Comparison of ENCODE assay signal across 1 fruit fly cellular context in genomic region chr2L:13881939-13882338, dm6.
TF ChIP-seq lines count a peak whose summit lies in the region.

No protein-coding gene starts in this region.

TF ChIP-seq in whole organism, embryonic, 481 proteins besides CTCF, POLR2A, EP300 and RAD21 (continued from another document):
- TF ChIP-seq Hr51 (GFP tag; optimal IDR thresholded peaks at IDR 0.05; lab: Kevin White, UChicago) (no peak), ro (GFP tag; IDR thresholded peaks at IDR 0.05; lab: Robert Waterston, UW) (no peak), crp (GFP tag; optimal IDR thresholded peaks at IDR 0.05; lab: Kevin White, UChicago) (no peak), CG16813 (GFP tag; IDR thresholded peaks at IDR 0.05; lab: Robert Waterston, UW; ENCODE audit: partially characterized antibody) (no peak), bbx (GFP tag; IDR thresholded peaks at IDR 0.05; lab: Robert Waterston, UW; ENCODE audit: partially characterized antibody) (no peak), CG3847 (GFP tag; IDR thresholded peaks at IDR 0.05; lab: Robert Waterston, UW) (0 out of 2 replicates have a peak, but pooled peaks have one; percentile 14), yki (optimal IDR thresholded peaks at IDR 0.05; lab: Kevin White, UChicago) (no peak), Abd-B (GFP tag; optimal IDR thresholded peaks at IDR 0.05; lab: Kevin White, UChicago) (no peak), sc (optimal IDR thresholded peaks at IDR 0.05; lab: Kevin White, UChicago) (no peak), sc (GFP tag; optimal IDR thresholded peaks at IDR 0.05; lab: Kevin White, UChicago) (no peak), sens (GFP tag; lab: Kevin White, UChicago) (peak; percentile 55), Ada2b (GFP tag; IDR thresholded peaks at IDR 0.05; lab: Robert Waterston, UW) (no peak), Nf-YC (tag; optimal IDR thresholded peaks at IDR 0.05; lab: Kevin White, UChicago) (no peak), CG11695 (GFP tag; IDR thresholded peaks at IDR 0.05; lab: Robert Waterston, UW) (no peak), Rfx (GFP tag; IDR thresholded peaks at IDR 0.05; lab: Robert Waterston, UW) (peak; percentile 34; the same call in 1 of the 2 replicates), CG7556 (GFP tag; optimal IDR thresholded peaks at IDR 0.05; lab: Kevin White, UChicago) (no peak), ato (GFP tag; IDR thresholded peaks at IDR 0.05; lab: Robert Waterston, UW; ENCODE audit: partially characterized antibody) (no peak), org-1 (GFP tag; optimal IDR thresholded peaks at IDR 0.05; lab: Kevin White, UChicago) (no peak), Meics (GFP tag; optimal IDR thresholded peaks at IDR 0.05; lab: Kevin White, UChicago) (peak; percentile 61), CG17568 (GFP tag; optimal IDR thresholded peaks at IDR 0.05; lab: Kevin White, UChicago) (peak; percentile 22), CG1602 (GFP tag; optimal IDR thresholded peaks at IDR 0.05; lab: Kevin White, UChicago) (no peak), CG7987 (GFP tag; optimal IDR thresholded peaks at IDR 0.05; lab: Kevin White, UChicago) (peak; percentile 19), CG3065 (GFP tag; optimal IDR thresholded peaks at IDR 0.05; lab: Kevin White, UChicago) (no peak), Mad (GFP tag; optimal IDR thresholded peaks at IDR 0.05; lab: Kevin White, UChicago) (no peak), tap (tag; optimal IDR thresholded peaks at IDR 0.05; lab: Kevin White, UChicago) (no peak), CG10321 (GFP tag; IDR thresholded peaks at IDR 0.05; lab: Robert Waterston, UW) (no peak), eyg (GFP tag; optimal IDR thresholded peaks at IDR 0.05; lab: Kevin White, UChicago) (peak; percentile 25), Trl (optimal IDR thresholded peaks at IDR 0.05; lab: Kevin White, UChicago) (no peak), Trl (GFP tag; optimal IDR thresholded peaks at IDR 0.05; lab: Kevin White, UChicago) (no peak), vfl (GFP tag; optimal IDR thresholded peaks at IDR 0.05; lab: Kevin White, UChicago) (no peak), CG12236 (GFP tag; optimal IDR thresholded peaks at IDR 0.05; lab: Kevin White, UChicago) (no peak), tgo (GFP tag; IDR thresholded peaks at IDR 0.05; lab: Robert Waterston, UW) (no peak), CG10209 (GFP tag; optimal IDR thresholded peaks at IDR 0.05; lab: Kevin White, UChicago) (peak; percentile 27), Adf1 (GFP tag; IDR thresholded peaks at IDR 0.05; lab: Robert Waterston, UW) (peak; percentile 7; the same call in 1 of the 2 replicates), CG8924 (tag; optimal IDR thresholded peaks at IDR 0.05; lab: Kevin White, UChicago) (no peak), pzg (GFP tag; optimal IDR thresholded peaks at IDR 0.05; lab: Kevin White, UChicago) (no peak), sqz (GFP tag; optimal IDR thresholded peaks at IDR 0.05; lab: Kevin White, UChicago) (no peak), CG9876 (GFP tag; optimal IDR thresholded peaks at IDR 0.05; lab: Kevin White, UChicago) (no peak), lilli (GFP tag; optimal IDR thresholded peaks at IDR 0.05; lab: Kevin White, UChicago) (peak; percentile 22), p53 (GFP tag; optimal IDR thresholded peaks at IDR 0.05; lab: Kevin White, UChicago) (no peak), Hmr (GFP tag; optimal IDR thresholded peaks at IDR 0.05; lab: Kevin White, UChicago) (peak; percentile 81), ttk (GFP tag; IDR thresholded peaks at IDR 0.05; lab: Robert Waterston, UW) (no peak), Blimp-1 (GFP tag; optimal IDR thresholded peaks at IDR 0.05; lab: Kevin White, UChicago) (no peak), bcd (GFP tag; optimal IDR thresholded peaks at IDR 0.05; lab: Kevin White, UChicago) (peak; percentile 8), cad (GFP tag; optimal IDR thresholded peaks at IDR 0.05; lab: Kevin White, UChicago) (no peak), Sox102F (GFP tag; optimal IDR thresholded peaks at IDR 0.05; lab: Kevin White, UChicago) (no peak), Mrtf (GFP tag; IDR thresholded peaks at IDR 0.05; lab: Robert Waterston, UW) (no peak), klu (GFP tag; IDR thresholded peaks at IDR 0.05; lab: Robert Waterston, UW) (no peak), corto (GFP tag; optimal IDR thresholded peaks at IDR 0.05; lab: Kevin White, UChicago) (no peak), gem (tag; optimal IDR thresholded peaks at IDR 0.05; lab: Kevin White, UChicago) (peak; percentile 11), CoRest (tag; optimal IDR thresholded peaks at IDR 0.05; lab: Kevin White, UChicago) (peak; percentile 18), schlank (tag; optimal IDR thresholded peaks at IDR 0.05; lab: Kevin White, UChicago) (peak; percentile 44), nau (GFP tag; optimal IDR thresholded peaks at IDR 0.05; lab: Kevin White, UChicago) (no peak), CG9932 (GFP tag; IDR thresholded peaks at IDR 0.05; lab: Robert Waterston, UW) (0 out of 2 replicates have a peak, but pooled peaks have one; percentile 34), CG10147 (GFP tag; optimal IDR thresholded peaks at IDR 0.05; lab: Kevin White, UChicago) (no peak), NFAT (GFP tag; IDR thresholded peaks at IDR 0.05; lab: Robert Waterston, UW) (no peak), B-H2 (GFP tag; optimal IDR thresholded peaks at IDR 0.05; lab: Kevin White, UChicago) (peak; percentile 54), PHDP (tag; optimal IDR thresholded peaks at IDR 0.05; lab: Kevin White, UChicago) (peak; percentile 56), seq (GFP tag; IDR thresholded peaks at IDR 0.05; lab: Robert Waterston, UW) (no peak), tin (GFP tag; optimal IDR thresholded peaks at IDR 0.05; lab: Kevin White, UChicago) (no peak), CG10267 (tag; optimal IDR thresholded peaks at IDR 0.05; lab: Kevin White, UChicago) (no peak), kni (GFP tag; optimal IDR thresholded peaks at IDR 0.05; lab: Kevin White, UChicago) (no peak), CG4617 (GFP tag; optimal IDR thresholded peaks at IDR 0.05; lab: Kevin White, UChicago; ENCODE audit: borderline replicate concordance) (no peak), her (GFP tag; optimal IDR thresholded peaks at IDR 0.05; lab: Kevin White, UChicago) (peak; percentile 59), Ets97D (GFP tag; optimal IDR thresholded peaks at IDR 0.05; lab: Kevin White, UChicago) (no peak), CG11093 (GFP tag; IDR thresholded peaks at IDR 0.05; lab: Robert Waterston, UW) (no peak), ind (GFP tag; optimal IDR thresholded peaks at IDR 0.05; lab: Kevin White, UChicago) (no peak), CG6683 (GFP tag; optimal IDR thresholded peaks at IDR 0.05; lab: Kevin White, UChicago) (no peak), C15 (GFP tag; IDR thresholded peaks at IDR 0.05; lab: Robert Waterston, UW) (no peak), CG18476 (GFP tag; optimal IDR thresholded peaks at IDR 0.05; lab: Kevin White, UChicago) (no peak), CG11456 (GFP tag; IDR thresholded peaks at IDR 0.05; lab: Robert Waterston, UW) (no peak), CG7357 (GFP tag; IDR thresholded peaks at IDR 0.05; lab: Robert Waterston, UW) (no peak), CG8944 (GFP tag; optimal IDR thresholded peaks at IDR 0.05; lab: Kevin White, UChicago) (no peak), D19A (tag; optimal IDR thresholded peaks at IDR 0.05; lab: Kevin White, UChicago) (no peak), CG1832 (GFP tag; optimal IDR thresholded peaks at IDR 0.05; lab: Kevin White, UChicago) (no peak), Chrac-16 (GFP tag; optimal IDR thresholded peaks at IDR 0.05; lab: Kevin White, UChicago) (no peak), dpn (GFP tag; optimal IDR thresholded peaks at IDR 0.05; lab: Kevin White, UChicago) (no peak), bigmax (GFP tag; optimal IDR thresholded peaks at IDR 0.05; lab: Kevin White, UChicago) (no peak), Med (GFP tag; lab: Kevin White, UChicago) (peak; percentile 82), gce (GFP tag; IDR thresholded peaks at IDR 0.05; lab: Robert Waterston, UW) (no peak), fd64A (GFP tag; optimal IDR thresholded peaks at IDR 0.05; lab: Kevin White, UChicago) (no peak), CG2678 (tag; optimal IDR thresholded peaks at IDR 0.05; lab: Kevin White, UChicago) (peak; percentile 54), CG17186 (GFP tag; optimal IDR thresholded peaks at IDR 0.05; lab: Kevin White, UChicago) (no peak), NfI (GFP tag; optimal IDR thresholded peaks at IDR 0.05; lab: Kevin White, UChicago) (no peak), CG13296 (GFP tag; optimal IDR thresholded peaks at IDR 0.05; lab: Kevin White, UChicago) (no peak), ssp (GFP tag; IDR thresholded peaks at IDR 0.05; lab: Robert Waterston, UW) (no peak), CG3838 (GFP tag; optimal IDR thresholded peaks at IDR 0.05; lab: Kevin White, UChicago) (no peak), insv (GFP tag; optimal IDR thresholded peaks at IDR 0.05; lab: Kevin White, UChicago) (no peak), CG1024 (GFP tag; IDR thresholded peaks at IDR 0.05; lab: Robert Waterston, UW) (no peak), CG14965 (GFP tag; optimal IDR thresholded peaks at IDR 0.05; lab: Kevin White, UChicago; ENCODE audit: borderline replicate concordance) (no peak), ash1 (GFP tag; optimal IDR thresholded peaks at IDR 0.05; lab: Kevin White, UChicago) (no peak), Fer3 (tag; optimal IDR thresholded peaks at IDR 0.05; lab: Kevin White, UChicago) (peak; percentile 51), Gsc (GFP tag; IDR thresholded peaks at IDR 0.05; lab: Robert Waterston, UW) (no peak), CG18599 (GFP tag; optimal IDR thresholded peaks at IDR 0.05; lab: Kevin White, UChicago) (peak; percentile 68), CG9797 (GFP tag; optimal IDR thresholded peaks at IDR 0.05; lab: Kevin White, UChicago) (no peak), CG30403 (GFP tag; optimal IDR thresholded peaks at IDR 0.05; lab: Kevin White, UChicago) (no peak), hb (GFP tag; IDR thresholded peaks at IDR 0.05; lab: Robert Waterston, UW; ENCODE audit: partially characterized antibody) (no peak), chn (GFP tag; optimal IDR thresholded peaks at IDR 0.05; lab: Kevin White, UChicago) (no peak), CG13624 (GFP tag; optimal IDR thresholded peaks at IDR 0.05; lab: Kevin White, UChicago) (peak; percentile 8), CG4424 (GFP tag; optimal IDR thresholded peaks at IDR 0.05; lab: Kevin White, UChicago) (no peak), Dip3 (GFP tag; optimal IDR thresholded peaks at IDR 0.05; lab: Kevin White, UChicago) (no peak), CG32767 (GFP tag; IDR thresholded peaks at IDR 0.05; lab: Robert Waterston, UW) (no peak), CG1233 (GFP tag; optimal IDR thresholded peaks at IDR 0.05; lab: Kevin White, UChicago) (peak; percentile 9), zen2 (GFP tag; IDR thresholded peaks at IDR 0.05; lab: Robert Waterston, UW; ENCODE audit: partially characterized antibody) (no peak), CG14050 (GFP tag; IDR thresholded peaks at IDR 0.05; lab: Robert Waterston, UW) (no peak), cwo (GFP tag; optimal IDR thresholded peaks at IDR 0.05; lab: Kevin White, UChicago) (peak; percentile 16), ap (GFP tag; IDR thresholded peaks at IDR 0.05; lab: Robert Waterston, UW) (no peak), caup (GFP tag; optimal IDR thresholded peaks at IDR 0.05; lab: Kevin White, UChicago; ENCODE audit: severe bottlenecking) (peak; percentile 32), CG12659 (GFP tag; optimal IDR thresholded peaks at IDR 0.05; lab: Kevin White, UChicago) (peak; percentile 21), ewg (GFP tag; optimal IDR thresholded peaks at IDR 0.05; lab: Kevin White, UChicago) (no peak), B-H1 (GFP tag; IDR thresholded peaks at IDR 0.05; lab: Robert Waterston, UW) (no peak), CG17328 (GFP tag; IDR thresholded peaks at IDR 0.05; lab: Robert Waterston, UW) (no peak), CG6765 (GFP tag; optimal IDR thresholded peaks at IDR 0.05; lab: Kevin White, UChicago) (peak; percentile 10), CG4404 (GFP tag; IDR thresholded peaks at IDR 0.05; lab: Robert Waterston, UW) (no peak), Pdp1 (GFP tag; optimal IDR thresholded peaks at IDR 0.05; lab: Kevin White, UChicago) (no peak), Sin3A (optimal IDR thresholded peaks at IDR 0.05; lab: Kevin White, UChicago) (no peak)
